Worm (Caenorhabditis elegans) whole organism, L4/young adult: ENCODE measurements around the gene T10H4.13.

ENCODE experiments used
- W03F9.2 ChIP-seq: fragments of 150-350 bp; optimal IDR thresholded peaks from 2 replicates; lab custom pipeline; 2014; ENCODE audit warnings: missing biosample characterization, missing genetic modification characterization
- dao-5 ChIP-seq: sonication (generic microtip); optimal IDR thresholded peaks from 2 replicates; lab custom pipeline; 2016; ENCODE audit warnings: missing genotype, missing genetic modification characterization, moderate library complexity, missing compliant biosample characterization
- him-1 ChIP-seq: sonication (generic microtip); optimal IDR thresholded peaks from 2 replicates; lab custom pipeline; 2016; ENCODE audit warnings: missing genotype, missing genetic modification reagents, missing genetic modification characterization, missing compliant biosample characterization

- TF ChIP-seq him-1 (tag; lab: Kevin White, UChicago) (no peak), W03F9.2 (no peak), dao-5 (no peak)
These were observed 41.1 kb downstream of the T10H4.13 start for ce11 chrV:15226206-15226605.
